Fruit fly (Drosophila melanogaster) whole organism, embryonic: ENCODE data around the gene CG42824.

ENCODE experiments used
- Bgb ChIP-seq: fragments of 200-800 bp; sonication (Bioruptor generic); IDR thresholded peaks from 2 replicates; pipeline ENCODE4 v1.3.6; 2022; ENCODE audit warnings: missing biosample characterization, missing genetic modification characterization; ENCODE audit not compliant: partially characterized antibody
- CG13775 ChIP-seq: fragments of 200-800 bp; sonication (Bioruptor generic); optimal IDR thresholded peaks from 3 replicates; lab custom pipeline; 2017; ENCODE audit warnings: missing biosample characterization, mild to moderate bottlenecking, missing genetic modification characterization
- CG30431 ChIP-seq: fragments of 200-800 bp; sonication (Bioruptor generic); optimal IDR thresholded peaks from 2 replicates; lab custom pipeline; 2017; ENCODE audit warnings: missing biosample characterization, missing genetic modification characterization
- CG33557 ChIP-seq: fragments of 200-800 bp; sonication (Bioruptor generic); optimal IDR thresholded peaks from 2 replicates; lab custom pipeline; 2019; ENCODE audit warnings: missing biosample characterization, mild to moderate bottlenecking, missing genetic modification characterization, moderate library complexity
- CG5953 ChIP-seq: fragments of 200-800 bp; sonication (Bioruptor generic); IDR thresholded peaks from 2 replicates; pipeline ENCODE4 v1.3.6; 2022; ENCODE audit warnings: missing biosample characterization, missing genetic modification characterization
- CG9609 ChIP-seq: fragments of 200-800 bp; sonication (Bioruptor generic); optimal IDR thresholded peaks from 3 replicates; lab custom pipeline; 2016; ENCODE audit warnings: missing biosample characterization, missing genetic modification characterization
- Doc3 ChIP-seq: fragments of 200-800 bp; sonication (Bioruptor generic); IDR thresholded peaks from 3 replicates; pipeline ENCODE4 v1.3.6; 2022; ENCODE audit warnings: missing biosample characterization, missing genetic modification characterization; ENCODE audit not compliant: partially characterized antibody
- NK7.1 ChIP-seq: fragments of 200-800 bp; sonication (Bioruptor generic); optimal IDR thresholded peaks from 3 replicates; lab custom pipeline; 2016; ENCODE audit warnings: missing biosample characterization, missing genetic modification characterization
- Sry-β ChIP-seq: fragments of 200-800 bp; sonication (Bioruptor generic); optimal IDR thresholded peaks from 2 replicates; lab custom pipeline; 2018; ENCODE audit warnings: missing biosample characterization, mild to moderate bottlenecking, missing genetic modification characterization, moderate library complexity
- Stat92E ChIP-seq, 3 experiments: fragments of >200 bp in 2 of 3; fragments of 200-800 bp in 1 of 3; sonication (Bioruptor generic) in 1 of 3; optimal IDR thresholded peaks; 2 replicates each; lab custom pipeline; 2017 to 2019; ENCODE audit warnings: missing biosample characterization in 3 of 3, missing genetic modification characterization in 3 of 3, mild to moderate bottlenecking in 1 of 3, moderate library complexity in 1 of 3
- ham ChIP-seq: fragments of 200-800 bp; sonication (Bioruptor generic); IDR thresholded peaks from 2 replicates; pipeline ENCODE4 v1.3.6; 2022; ENCODE audit warnings: missing biosample characterization, missing genetic modification characterization
- pros ChIP-seq: fragments of 200-800 bp; sonication (Bioruptor generic); optimal IDR thresholded peaks from 3 replicates; lab custom pipeline; 2019; ENCODE audit warnings: missing biosample characterization, mild to moderate bottlenecking, missing genetic modification characterization, moderate library complexity
- slbo ChIP-seq: fragments of 200-800 bp; sonication (Bioruptor generic); IDR thresholded peaks from 2 replicates; pipeline ENCODE4 v1.3.6; 2022; ENCODE audit warnings: missing biosample characterization, missing genetic modification characterization

dm6 chr3R:17440628-17441027 lies 34.3 kb upstream of the CG42824 start, which contains the start of gene CG14331:
- TF ChIP-seq Doc3 (GFP tag; lab: Robert Waterston, UW) = no peak
- no peak for TF ChIP-seq CG5953 (GFP tag; lab: Robert Waterston, UW)
- TF ChIP-seq pros (GFP tag; lab: Kevin White, UChicago) = no peak
- TF ChIP-seq CG33557 (GFP tag; lab: Kevin White, UChicago) = no peak
- no peak for TF ChIP-seq Bgb (GFP tag; lab: Robert Waterston, UW)
- no peak for TF ChIP-seq Stat92E (GFP tag; optimal IDR thresholded peaks at IDR 0.05; lab: Kevin White, UChicago)
- TF ChIP-seq CG30431 (GFP tag; lab: Kevin White, UChicago) = no peak
- no peak for TF ChIP-seq CG9609 (GFP tag; lab: Kevin White, UChicago)
- no peak for TF ChIP-seq NK7.1 (GFP tag; lab: Kevin White, UChicago)
- TF ChIP-seq ham (GFP tag; lab: Robert Waterston, UW) = no peak
- TF ChIP-seq Sry-β (GFP tag; lab: Kevin White, UChicago) = no peak
- TF ChIP-seq slbo = no peak
- TF ChIP-seq CG13775 (GFP tag; lab: Kevin White, UChicago) = no peak
